Fruit fly (Drosophila melanogaster) Kc167 (cell line): ENCODE results near the gene H.

Experiments used
- h ChIP-seq: fragments of >200 bp; optimal IDR thresholded peaks from 3 replicates; lab custom pipeline; 2018; ENCODE audit warnings: missing external identifiers
- insv ChIP-seq: fragments of >200 bp; optimal IDR thresholded peaks from 3 replicates; lab custom pipeline; 2018; ENCODE audit warnings: missing external identifiers
- psq ChIP-seq: fragments of >200 bp; optimal IDR thresholded peaks from 2 replicates; lab custom pipeline; 2017; ENCODE audit warnings: missing external identifiers

DNA sequence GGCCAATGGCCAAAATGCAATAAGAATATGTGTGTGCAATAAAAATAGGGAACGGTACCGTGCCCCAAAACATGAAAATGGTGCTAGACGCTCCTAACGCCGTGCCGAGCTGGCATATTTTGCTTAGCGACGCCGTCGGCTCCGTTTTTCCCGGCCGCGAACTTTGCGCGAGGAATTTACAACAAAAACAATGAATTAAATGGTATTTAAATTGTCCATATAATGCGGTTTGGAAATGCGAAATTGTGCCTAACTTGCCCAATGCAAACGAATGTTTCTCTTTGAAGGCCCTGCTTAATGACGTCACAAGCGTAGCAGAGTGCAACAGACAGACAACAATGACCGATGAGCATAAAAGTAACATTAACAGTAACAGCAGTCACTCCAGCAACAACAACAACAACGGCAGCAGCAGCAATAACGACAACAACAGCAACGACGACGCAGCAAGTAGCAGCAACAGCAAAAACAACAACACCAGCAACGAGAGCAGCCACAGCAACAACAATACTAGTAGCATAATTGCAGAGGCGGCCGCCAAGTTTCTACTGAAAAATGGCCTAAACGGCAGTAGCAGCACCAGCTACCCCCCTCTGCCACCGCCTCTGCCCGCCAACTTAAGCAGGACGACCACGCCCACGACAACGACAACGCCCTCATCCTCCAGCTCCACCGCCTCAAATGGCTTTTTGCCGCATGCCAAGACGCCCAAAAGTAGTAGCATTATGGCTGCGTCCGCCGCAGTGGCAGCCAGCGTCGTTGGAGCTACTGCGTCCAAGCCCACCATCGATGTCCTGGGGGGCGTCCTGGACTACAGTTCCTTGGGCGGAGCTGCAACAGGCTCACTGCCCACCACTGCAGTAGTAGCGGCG is 795 bp downstream of the H start:
- no peak for TF ChIP-seq insv
- TF ChIP-seq psq, result no peak
- TF ChIP-seq h (lab: Kevin White, UChicago), result no peak
